Fruit fly (Drosophila melanogaster): ENCODE data around the gene Vps16B.

DNA sequence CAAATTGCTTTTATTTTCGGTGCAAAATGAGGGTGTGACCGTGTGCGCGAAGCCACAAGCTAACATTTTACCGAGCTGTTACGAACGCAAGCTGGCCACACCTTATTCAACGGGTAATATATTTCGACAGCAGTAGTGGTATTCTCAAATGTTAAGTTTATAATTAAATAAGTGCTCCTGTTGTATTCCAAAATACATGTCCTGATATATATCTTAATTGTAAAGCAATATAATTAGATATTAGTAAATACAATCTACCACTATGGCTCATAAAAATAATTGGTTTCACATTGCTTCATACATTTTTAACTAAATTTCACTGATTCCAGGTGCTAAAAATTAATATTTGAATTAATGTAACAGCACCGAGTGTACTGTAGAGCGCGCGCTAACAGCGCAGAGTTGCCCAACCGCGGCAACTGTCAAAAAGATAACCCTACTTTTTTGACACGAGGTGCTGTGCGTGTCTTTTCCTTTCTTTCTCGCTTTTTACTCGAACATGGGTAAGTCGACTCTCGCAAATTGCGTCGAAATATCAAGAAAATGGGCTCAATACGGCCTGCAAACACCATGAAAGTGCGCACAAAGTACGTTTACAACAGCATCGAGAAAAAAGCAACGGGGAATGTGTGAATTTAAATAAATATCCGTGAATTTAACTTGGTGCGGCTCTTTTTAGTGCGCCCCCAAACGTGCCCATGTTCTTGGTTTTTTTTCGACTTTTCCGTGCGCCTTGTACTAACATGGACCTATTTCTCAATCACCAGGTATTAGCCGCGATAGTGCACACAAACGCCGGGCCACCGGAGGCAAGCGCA is 45.4 kb upstream of the Vps16B start, which contains the start of the genes CG15514 and RpS8:
- TF ChIP-seq CG10267 (tag; optimal IDR thresholded peaks at IDR 0.05) (peak; percentile 75), CG10654 (GFP tag; optimal IDR thresholded peaks at IDR 0.05) (peak; percentile 51), bigmax (GFP tag; optimal IDR thresholded peaks at IDR 0.05) (peak; percentile 100), CG1602 (GFP tag; optimal IDR thresholded peaks at IDR 0.05) (peak; percentile 18), NFAT (GFP tag; IDR thresholded peaks at IDR 0.05) (0 out of 2 replicates have a peak, but pooled peaks have one; percentile 27), CTCF (GFP tag; optimal IDR thresholded peaks at IDR 0.05) (peak; percentile 3), kah (GFP tag; optimal IDR thresholded peaks at IDR 0.05) (peak; percentile 30), CG11085 (GFP tag; IDR thresholded peaks at IDR 0.05) (no peak)

Measured in whole organism, embryonic.